Worm (Caenorhabditis elegans) whole organism, L4 larva: ENCODE data around the gene F14D7.9.

Experiments used
- F44E2.7 ChIP-seq: fragments of 200-800 bp; sonication (Bioruptor generic); IDR thresholded peaks from 2 replicates; pipeline ENCODE4 v2.1.2; 2022; ENCODE audit warnings: missing genetic modification characterization, missing compliant biosample characterization
- Y48G9A.11 ChIP-seq: fragments of 200-800 bp; sonication (Bioruptor generic); IDR thresholded peaks from 2 replicates; pipeline ENCODE4 v1.3.6; 2022; ENCODE audit warnings: missing genetic modification reagents, missing genetic modification characterization, missing compliant biosample characterization
- ceh-28 ChIP-seq: fragments of 150-350 bp; optimal IDR thresholded peaks from 2 replicates; lab custom pipeline; 2014; ENCODE audit warnings: missing biosample characterization, missing genetic modification reagents, missing genetic modification characterization
- ceh-44 ChIP-seq: fragments of 200-800 bp; sonication (Bioruptor generic); IDR thresholded peaks from 2 replicates; pipeline ENCODE4 v1.3.6; 2022; ENCODE audit warnings: missing genetic modification reagents, missing genetic modification characterization, missing compliant biosample characterization
- ceh-62 ChIP-seq: sonication (generic microtip); optimal IDR thresholded peaks from 2 replicates; lab custom pipeline; 2017; ENCODE audit warnings: missing biosample characterization, missing genetic modification characterization
- ces-1 ChIP-seq: fragments of 150-350 bp; sonication (generic microtip); optimal IDR thresholded peaks from 4 replicates; lab custom pipeline; 2014; ENCODE audit warnings: missing biosample characterization, missing genetic modification reagents, missing genetic modification characterization
- cey-2 ChIP-seq: sonication (generic microtip); optimal IDR thresholded peaks from 3 replicates; lab custom pipeline; 2017; ENCODE audit warnings: missing genetic modification characterization, mild to moderate bottlenecking, missing compliant biosample characterization, antibody characterized with exemption, borderline replicate concordance; ENCODE audit not compliant: insufficient read depth
- daf-12 ChIP-seq: fragments of 150-350 bp; optimal IDR thresholded peaks from 2 replicates; lab custom pipeline; 2014; ENCODE audit warnings: missing biosample characterization, missing genetic modification reagents, missing genetic modification characterization
- daf-19 ChIP-seq: fragments of 200-800 bp; sonication (Bioruptor generic); conservative IDR thresholded peaks from 2 replicates; pipeline ENCODE4 v1.3.6; 2022; ENCODE audit warnings: missing genetic modification characterization, missing compliant biosample characterization
- hif-1 ChIP-seq, 2 experiments: sonication (generic microtip); optimal IDR thresholded peaks; 2 replicates each; lab custom pipeline; 2016 to 2017; ENCODE audit warnings: missing compliant biosample characterization in 2 of 2, missing genetic modification characterization in 2 of 2, missing genetic modification reagents in 2 of 2, missing genotype in 2 of 2, mild to moderate bottlenecking in 1 of 2
- lin-13 ChIP-seq: fragments of 150-350 bp; optimal IDR thresholded peaks from 2 replicates; lab custom pipeline; 2014; ENCODE audit warnings: missing biosample characterization, missing genetic modification reagents, missing genetic modification characterization
- lir-3 ChIP-seq: sonication (generic microtip); optimal IDR thresholded peaks from 2 replicates; lab custom pipeline; 2016; ENCODE audit warnings: mild to moderate bottlenecking, missing genetic modification characterization, missing compliant biosample characterization
- madf-5 ChIP-seq, 2 experiments: fragments of 200-800 bp; sonication (Bioruptor generic); IDR thresholded peaks; 2 replicates each; pipeline ENCODE4 v1.3.6; 2022; ENCODE audit warnings: missing compliant biosample characterization in 2 of 2, missing genetic modification characterization in 2 of 2
- mxl-2 ChIP-seq: fragments of 200-800 bp; sonication (Bioruptor generic); conservative IDR thresholded peaks from 2 replicates; pipeline ENCODE4 v1.3.6; 2022; ENCODE audit warnings: missing genetic modification reagents, missing genetic modification characterization, missing compliant biosample characterization
- nhr-48 ChIP-seq: sonication (generic microtip); optimal IDR thresholded peaks from 2 replicates; lab custom pipeline; 2016; ENCODE audit warnings: mild to moderate bottlenecking, missing genetic modification characterization, missing compliant biosample characterization
- unc-62 ChIP-seq, 3 experiments: fragments of 150-350 bp in 1 of 3; sonication (generic microtip); optimal IDR thresholded peaks in 2 of 3; peaks in 1 of 3; 1 replicate in 1 of 3; 2 replicates in 2 of 3; lab custom pipeline; 2014 to 2017; ENCODE audit warnings: missing biosample characterization in 3 of 3, missing genetic modification characterization in 3 of 3, missing genetic modification reagents in 3 of 3, missing genotype in 1 of 3
- zip-11 ChIP-seq: fragments of 200-800 bp; sonication (Bioruptor generic); IDR thresholded peaks from 2 replicates; pipeline ENCODE4 v1.3.6; 2022; ENCODE audit warnings: missing genetic modification characterization, missing compliant biosample characterization

Gene F14D7.9

DNA sequence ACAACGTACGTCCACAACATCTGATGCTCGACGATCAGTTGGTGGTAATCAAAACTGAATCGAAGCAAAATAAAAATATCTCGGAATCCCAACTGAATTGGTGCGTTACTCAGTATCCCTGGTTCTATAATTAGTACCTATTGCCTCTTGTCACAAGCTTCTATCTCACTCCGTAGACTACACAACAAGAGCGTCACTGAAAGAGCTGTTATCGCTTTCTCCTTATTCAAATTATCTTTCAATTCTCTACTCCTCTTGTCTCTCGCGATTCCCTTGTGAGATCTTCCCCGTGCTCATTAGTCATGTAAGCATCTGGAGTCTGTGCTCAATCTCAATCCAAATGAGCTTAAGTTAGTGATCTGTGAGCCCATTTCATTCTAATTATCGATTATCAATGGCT is 42.2 kb downstream of the F14D7.9 start, which contains the start of gene srm-6:
srm-6 (plus strand) TSS at position 301 of the 400 bp plus-strand sequence.
- TF ChIP-seq ceh-62 (tag; lab: Kevin White, UChicago), result no peak
- no peak for TF ChIP-seq nhr-48
- TF ChIP-seq lin-13 (GFP tag; lab: Kevin White, UChicago), result no peak
- TF ChIP-seq mxl-2, result no peak
- no peak for TF ChIP-seq unc-62 (GFP tag; optimal IDR thresholded peaks at IDR 0.05 in 1 of 2; lab: Kevin White, UChicago)
- TF ChIP-seq unc-62 (tag; optimal IDR thresholded peaks at IDR 0.05; lab: Kevin White, UChicago), result no peak
- no peak for TF ChIP-seq daf-19
- no peak for TF ChIP-seq daf-12
- no peak for TF ChIP-seq F44E2.7 (GFP tag; lab: Robert Waterston, UW)
- TF ChIP-seq cey-2, result no peak
- no peak for TF ChIP-seq Y48G9A.11 (GFP tag; lab: Robert Waterston, UW)
- TF ChIP-seq madf-5 (GFP tag; IDR thresholded peaks at IDR 0.05; lab: Robert Waterston, UW), result no peak
- TF ChIP-seq ceh-28 (tag; lab: Kevin White, UChicago), result no peak
- TF ChIP-seq ces-1 (GFP tag; lab: Kevin White, UChicago), result no peak
- TF ChIP-seq hif-1 (tag; optimal IDR thresholded peaks at IDR 0.05; lab: Kevin White, UChicago), result no peak
- no peak for TF ChIP-seq ceh-44 (GFP tag; lab: Robert Waterston, UW)
- no peak for TF ChIP-seq lir-3 (tag; lab: Kevin White, UChicago)

- peak in 1 of 2 experiments; percentile 79 for TF ChIP-seq unc-62 (GFP tag; optimal IDR thresholded peaks at IDR 0.05 in 1 of 2; lab: Kevin White, UChicago)
- no peak for TF ChIP-seq unc-62 (tag; optimal IDR thresholded peaks at IDR 0.05; lab: Kevin White, UChicago)
- TF ChIP-seq zip-11 (GFP tag; lab: Robert Waterston, UW), result no peak
Measured at ce11 chrV:14341672-14342071, 47.2 kb downstream of the F14D7.9 start, which contains the start of gene F47B8.10. TSS of gene F47B8.10 (plus strand) at chrV:14341972.
